Worm (Caenorhabditis elegans) whole organism, late embryonic: ENCODE data around the gene ZK742.4.
A peak's percentile ranks its signal among the peaks of the same experiment; 100 is the strongest.

Experiments
- C38D4.7 ChIP-seq: fragments of 200-800 bp; sonication (Bioruptor generic); optimal IDR thresholded peaks from 2 replicates; lab custom pipeline; 2018; ENCODE audit warnings: mild to moderate bottlenecking, missing genetic modification characterization, moderate library complexity, missing compliant biosample characterization
- F13H6.1 ChIP-seq: sonication (generic microtip); optimal IDR thresholded peaks from 2 replicates; lab custom pipeline; 2016; ENCODE audit warnings: missing genetic modification characterization, missing compliant biosample characterization
- K09A11.1 ChIP-seq: sonication (generic microtip); optimal IDR thresholded peaks from 2 replicates; lab custom pipeline; 2017; ENCODE audit warnings: antibody characterized with exemption, mild to moderate bottlenecking, missing genetic modification characterization, missing compliant biosample characterization; ENCODE audit not compliant: insufficient read depth
- Y22D7AL.16 ChIP-seq: sonication (generic microtip); optimal IDR thresholded peaks from 2 replicates; lab custom pipeline; 2016; ENCODE audit warnings: missing genetic modification characterization, missing compliant biosample characterization
- ama-1 ChIP-seq: fragments of 150-350 bp; optimal IDR thresholded peaks from 2 replicates; lab custom pipeline; 2014
- ceh-14 ChIP-seq: sonication (generic microtip); optimal IDR thresholded peaks from 2 replicates; lab custom pipeline; 2016; ENCODE audit warnings: missing genotype, missing genetic modification characterization, missing compliant biosample characterization
- ceh-19 ChIP-seq: fragments of 200-800 bp; sonication (Bioruptor generic); optimal IDR thresholded peaks from 2 replicates; lab custom pipeline; 2018; ENCODE audit warnings: mild to moderate bottlenecking, missing genetic modification characterization, missing compliant biosample characterization
- ceh-2 ChIP-seq: sonication (generic microtip); optimal IDR thresholded peaks from 2 replicates; lab custom pipeline; 2016; ENCODE audit warnings: missing genotype, missing genetic modification characterization, missing compliant biosample characterization
- ceh-31 ChIP-seq: sonication (generic microtip); optimal IDR thresholded peaks from 2 replicates; lab custom pipeline; 2016; ENCODE audit warnings: missing genetic modification characterization, missing compliant biosample characterization
- ceh-34 ChIP-seq: sonication (generic microtip); optimal IDR thresholded peaks from 2 replicates; lab custom pipeline; 2016; ENCODE audit warnings: mild to moderate bottlenecking, missing genetic modification characterization, missing compliant biosample characterization
- ceh-6 ChIP-seq: fragments of 200-800 bp; sonication (Bioruptor generic); optimal IDR thresholded peaks from 2 replicates; lab custom pipeline; 2018; ENCODE audit warnings: mild to moderate bottlenecking, missing genetic modification characterization, missing compliant biosample characterization
- dmd-4 ChIP-seq: sonication (generic microtip); optimal IDR thresholded peaks from 2 replicates; lab custom pipeline; 2016; ENCODE audit warnings: borderline replicate concordance, missing genetic modification characterization, missing compliant biosample characterization
- elt-4 ChIP-seq: sonication (generic microtip); optimal IDR thresholded peaks from 2 replicates; lab custom pipeline; 2016; ENCODE audit warnings: missing genetic modification characterization, missing compliant biosample characterization
- ets-4 ChIP-seq: sonication (generic microtip); optimal IDR thresholded peaks from 2 replicates; lab custom pipeline; 2016; ENCODE audit warnings: missing genetic modification characterization, missing compliant biosample characterization
- fax-1 ChIP-seq: sonication (generic microtip); optimal IDR thresholded peaks from 2 replicates; lab custom pipeline; 2016; ENCODE audit warnings: missing genotype, missing genetic modification characterization, missing compliant biosample characterization
- fkh-6 ChIP-seq: sonication (generic microtip); optimal IDR thresholded peaks from 2 replicates; lab custom pipeline; 2016; ENCODE audit warnings: missing genetic modification characterization, missing compliant biosample characterization
- gmeb-2 ChIP-seq: sonication (generic microtip); optimal IDR thresholded peaks from 2 replicates; lab custom pipeline; 2016; ENCODE audit warnings: missing genetic modification characterization, inconsistent platforms, missing compliant biosample characterization
- hlh-15 ChIP-seq: sonication (generic microtip); optimal IDR thresholded peaks from 2 replicates; lab custom pipeline; 2016; ENCODE audit warnings: missing genetic modification characterization, missing compliant biosample characterization
- hlh-30 ChIP-seq: sonication (generic microtip); optimal IDR thresholded peaks from 2 replicates; lab custom pipeline; 2017; ENCODE audit warnings: antibody characterized with exemption, missing genetic modification characterization, missing compliant biosample characterization; ENCODE audit not compliant: insufficient read depth
- hlh-6 ChIP-seq: sonication (generic microtip); optimal IDR thresholded peaks from 2 replicates; lab custom pipeline; 2016; ENCODE audit warnings: missing genotype, missing genetic modification characterization, missing compliant biosample characterization
- lin-11 ChIP-seq: fragments of 200-800 bp; sonication (Bioruptor generic); optimal IDR thresholded peaks from 2 replicates; lab custom pipeline; 2018; ENCODE audit warnings: mild to moderate bottlenecking, missing genetic modification characterization, missing compliant biosample characterization
- madf-2 ChIP-seq: sonication (generic microtip); optimal IDR thresholded peaks from 2 replicates; lab custom pipeline; 2017; ENCODE audit warnings: missing genetic modification characterization, missing compliant biosample characterization
- nfya-1 ChIP-seq: sonication (generic microtip); optimal IDR thresholded peaks from 2 replicates; lab custom pipeline; 2017; ENCODE audit warnings: missing genetic modification characterization, mild to moderate bottlenecking, missing compliant biosample characterization, antibody characterized with exemption, moderate library complexity
- nhr-232 ChIP-seq: sonication (generic microtip); optimal IDR thresholded peaks from 2 replicates; lab custom pipeline; 2016; ENCODE audit warnings: missing genetic modification characterization, missing compliant biosample characterization
- npax-4 ChIP-seq: sonication (generic microtip); optimal IDR thresholded peaks from 2 replicates; lab custom pipeline; 2016; ENCODE audit warnings: missing genetic modification characterization, missing compliant biosample characterization
- pax-1 ChIP-seq: fragments of 150-350 bp; optimal IDR thresholded peaks from 2 replicates; lab custom pipeline; 2014; ENCODE audit warnings: missing biosample characterization, missing genetic modification characterization
- pha-2 ChIP-seq: sonication (generic microtip); optimal IDR thresholded peaks from 2 replicates; lab custom pipeline; 2017; ENCODE audit warnings: mild to moderate bottlenecking, missing genetic modification characterization, missing compliant biosample characterization
- pqm-1 ChIP-seq: sonication (generic microtip); optimal IDR thresholded peaks from 2 replicates; lab custom pipeline; 2016; ENCODE audit warnings: missing genetic modification characterization, missing compliant biosample characterization
- pros-1 ChIP-seq: fragments of 150-350 bp; optimal IDR thresholded peaks from 2 replicates; lab custom pipeline; 2014; ENCODE audit warnings: missing biosample characterization, missing genetic modification reagents, missing genetic modification characterization
- sox-2 ChIP-seq: fragments of 200-800 bp; sonication (Bioruptor generic); IDR thresholded peaks from 2 replicates; pipeline ENCODE4 v1.3.6; 2022; ENCODE audit warnings: missing genetic modification reagents, missing genetic modification characterization, missing compliant biosample characterization
- sox-4 ChIP-seq: sonication (generic microtip); optimal IDR thresholded peaks from 2 replicates; lab custom pipeline; 2017; ENCODE audit warnings: mild to moderate bottlenecking, missing genetic modification characterization, inconsistent platforms, missing compliant biosample characterization
- tbx-2 ChIP-seq: sonication (generic microtip); optimal IDR thresholded peaks from 2 replicates; lab custom pipeline; 2016; ENCODE audit warnings: missing genetic modification characterization, missing compliant biosample characterization
- unc-3 ChIP-seq, 2 experiments: fragments of 200-800 bp in 1 of 2; sonication (Bioruptor generic) in 1 of 2; sonication (generic microtip) in 1 of 2; conservative IDR thresholded peaks in 1 of 2; optimal IDR thresholded peaks in 1 of 2; 2 replicates each; pipeline versions ENCODE4 v1.3.6 to Lab custom; 2016 to 2022; ENCODE audit warnings: missing compliant biosample characterization in 2 of 2, missing genetic modification characterization in 2 of 2, missing genetic modification reagents in 1 of 2
- unc-86 ChIP-seq: sonication (generic microtip); optimal IDR thresholded peaks from 2 replicates; lab custom pipeline; 2016; ENCODE audit warnings: missing genetic modification characterization, missing compliant biosample characterization
- zip-5 ChIP-seq: sonication (generic microtip); optimal IDR thresholded peaks from 2 replicates; lab custom pipeline; 2016; ENCODE audit warnings: missing genetic modification characterization, missing compliant biosample characterization

The ZK742.4 gene

ce11 chrV:7804801-7805163, 6.8 kb downstream of the ZK742.4 start, which contains the start of gene xpo-1:
Gene xpo-1 (plus strand): TSS chrV:7805064.
- TF ChIP-seq ama-1, result no peak
- TF ChIP-seq dmd-4 (tag; lab: Kevin White, UChicago), result no peak
- TF ChIP-seq F13H6.1 (tag; lab: Kevin White, UChicago), result no peak
- TF ChIP-seq ets-4 (tag; lab: Kevin White, UChicago), result no peak
- no peak for TF ChIP-seq madf-2 (tag; lab: Kevin White, UChicago)
- TF ChIP-seq nfya-1 (tag; lab: Kevin White, UChicago), result no peak
- TF ChIP-seq hlh-15 (tag; lab: Kevin White, UChicago), result no peak
- no peak for TF ChIP-seq gmeb-2 (tag; lab: Kevin White, UChicago)
- TF ChIP-seq nhr-232, result no peak
- no peak for TF ChIP-seq Y22D7AL.16 (tag; lab: Kevin White, UChicago)
- TF ChIP-seq pros-1 (tag; lab: Kevin White, UChicago), result no peak
- no peak for TF ChIP-seq sox-2 (GFP tag; lab: Robert Waterston, UW)
- TF ChIP-seq hlh-6 (tag; lab: Kevin White, UChicago), result no peak
- no peak for TF ChIP-seq C38D4.7
- TF ChIP-seq K09A11.1 (tag; lab: Kevin White, UChicago), result no peak
- no peak for TF ChIP-seq lin-11 (tag; lab: Kevin White, UChicago)
- no peak for TF ChIP-seq ceh-6 (GFP tag; lab: Kevin White, UChicago)

- peak; percentile 1 for TF ChIP-seq ceh-34 (tag; lab: Kevin White, UChicago)
- TF ChIP-seq ceh-31 (tag; lab: Kevin White, UChicago), result peak; percentile 41
- TF ChIP-seq pha-2, result peak; percentile 13
- no peak for TF ChIP-seq elt-4 (tag; lab: Kevin White, UChicago)
- TF ChIP-seq hlh-30 (tag; lab: Kevin White, UChicago), result peak; percentile 94
- TF ChIP-seq tbx-2, result peak; percentile 60
Measured at ce11 chrV:7804064-7804800, 7.4 kb downstream of the ZK742.4 start, which contains the start of gene uvs-1. Gene uvs-1 (minus strand): TSS chrV:7804208.

DNA sequence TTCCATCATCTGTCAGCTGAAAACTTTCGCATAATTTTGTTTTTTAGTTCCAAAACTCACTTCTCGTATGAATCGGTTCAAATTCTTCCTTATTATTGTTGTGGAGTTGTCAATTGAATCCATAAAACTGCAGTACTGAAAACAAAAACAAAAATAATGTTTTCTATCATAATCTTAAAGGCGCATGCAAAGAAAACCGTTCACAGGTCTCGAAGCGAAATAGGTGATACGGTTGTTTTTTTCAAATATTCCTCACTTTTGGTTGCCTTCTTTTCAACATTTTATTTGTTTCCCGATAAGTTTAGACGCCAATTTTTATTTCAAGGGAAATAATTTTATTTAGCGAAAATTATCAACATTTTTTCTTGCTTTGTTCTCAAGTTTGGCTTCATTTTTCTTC, 8.0 kb downstream of the ZK742.4 start:
- TF ChIP-seq C38D4.7 (no peak), madf-2 (tag; lab: Kevin White, UChicago) (no peak), unc-3 (GFP tag; conservative IDR thresholded peaks at IDR 0.05; lab: Robert Waterston, UW) (no peak), unc-3 (tag; optimal IDR thresholded peaks at IDR 0.05; lab: Kevin White, UChicago) (no peak), K09A11.1 (tag; lab: Kevin White, UChicago) (no peak), pqm-1 (tag; lab: Kevin White, UChicago) (no peak)

ce11 chrV:7798079-7798478, 13.5 kb downstream of the ZK742.4 start, which contains the start of gene ZK742.7:
Gene ZK742.7 (plus strand): TSS chrV:7798379.
- no peak for TF ChIP-seq ceh-2 (tag; lab: Kevin White, UChicago)

DNA sequence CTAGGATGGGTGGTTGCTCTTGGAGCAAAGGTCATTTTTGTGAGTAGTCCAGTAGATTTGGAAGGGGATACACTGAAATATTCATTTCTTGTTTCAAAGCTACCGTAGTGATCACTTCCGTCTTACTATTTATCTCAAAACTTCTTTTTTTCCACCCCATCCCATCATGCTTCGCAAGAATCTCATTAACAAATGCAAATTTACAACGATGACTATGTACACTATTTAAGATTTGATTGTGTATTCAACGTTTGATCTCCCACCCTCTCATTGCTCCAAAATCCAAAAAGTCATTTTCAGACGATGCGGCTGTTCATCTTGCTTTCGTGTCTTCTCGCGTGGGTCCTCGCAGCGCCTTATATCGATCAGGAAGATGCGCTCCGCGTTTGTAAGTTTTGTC, 18.5 kb downstream of the ZK742.4 start, which contains the start of gene flp-21:
flp-21 (plus strand) TSS at position 301 of the 400 bp plus-strand sequence.
- TF ChIP-seq zip-5 (tag; lab: Kevin White, UChicago) (no peak), fax-1 (tag; lab: Kevin White, UChicago) (no peak), fkh-6 (no peak), sox-2 (GFP tag; lab: Robert Waterston, UW) (no peak), tbx-2 (no peak), dmd-4 (tag; lab: Kevin White, UChicago) (no peak), sox-4 (tag; lab: Kevin White, UChicago) (no peak), unc-86 (tag; lab: Kevin White, UChicago) (no peak), hlh-30 (tag; lab: Kevin White, UChicago) (no peak), npax-4 (no peak), ceh-19 (GFP tag; lab: Kevin White, UChicago) (no peak), pax-1 (tag; lab: Kevin White, UChicago) (no peak), ceh-14 (no peak)
